Fruit fly (Drosophila melanogaster) whole organism, prepupa: ENCODE measurements around the gene Hmgcl.

ENCODE experiments used
- CG11762 ChIP-seq: fragments of 200-800 bp; sonication (Bioruptor generic); optimal IDR thresholded peaks from 3 replicates; lab custom pipeline; 2016; ENCODE audit warnings: missing biosample characterization, missing genetic modification characterization; ENCODE audit not compliant: insufficient read depth
- CG32006 ChIP-seq: fragments of 200-800 bp; sonication (Bioruptor generic); optimal IDR thresholded peaks from 3 replicates; lab custom pipeline; 2017; ENCODE audit warnings: missing biosample characterization, mild to moderate bottlenecking, missing genetic modification characterization
- CG4318 ChIP-seq: fragments of 200-800 bp; sonication (Bioruptor generic); optimal IDR thresholded peaks from 3 replicates; lab custom pipeline; 2017; ENCODE audit warnings: missing biosample characterization, mild to moderate bottlenecking, missing genetic modification characterization
- CG6854 ChIP-seq: fragments of 200-800 bp; sonication (Bioruptor generic); optimal IDR thresholded peaks from 2 replicates; lab custom pipeline; 2017; ENCODE audit warnings: missing biosample characterization, mild to moderate bottlenecking, missing genetic modification characterization
- CG8319 ChIP-seq: fragments of 200-800 bp; sonication (Bioruptor generic); optimal IDR thresholded peaks from 3 replicates; lab custom pipeline; 2016; ENCODE audit warnings: missing biosample characterization, missing genetic modification characterization
- Eip93F ChIP-seq: fragments of 200-800 bp; sonication (Bioruptor generic); optimal IDR thresholded peaks from 2 replicates; lab custom pipeline; 2016; ENCODE audit warnings: missing biosample characterization, mild to moderate bottlenecking, missing genetic modification characterization
- Gug ChIP-seq: fragments of 200-800 bp; sonication (Bioruptor generic); IDR thresholded peaks from 2 replicates; pipeline ENCODE4 v1.3.6; 2022; ENCODE audit warnings: missing biosample characterization, missing genetic modification characterization
- Met ChIP-seq: fragments of 200-800 bp; sonication (Bioruptor generic); optimal IDR thresholded peaks from 3 replicates; lab custom pipeline; 2016; ENCODE audit warnings: missing biosample characterization, missing genetic modification characterization
- OdsH ChIP-seq: fragments of 200-800 bp; sonication (Bioruptor generic); optimal IDR thresholded peaks from 3 replicates; lab custom pipeline; 2016; ENCODE audit warnings: missing biosample characterization, missing genetic modification characterization
- fd59A ChIP-seq: fragments of 200-800 bp; sonication (Bioruptor generic); optimal IDR thresholded peaks from 2 replicates; lab custom pipeline; 2017; ENCODE audit warnings: missing biosample characterization, mild to moderate bottlenecking, missing genetic modification characterization, missing genetic modification reagents
- fd85E ChIP-seq: fragments of 200-800 bp; sonication (Bioruptor generic); optimal IDR thresholded peaks from 3 replicates; lab custom pipeline; 2016; ENCODE audit warnings: missing biosample characterization, missing genetic modification characterization

DNA sequence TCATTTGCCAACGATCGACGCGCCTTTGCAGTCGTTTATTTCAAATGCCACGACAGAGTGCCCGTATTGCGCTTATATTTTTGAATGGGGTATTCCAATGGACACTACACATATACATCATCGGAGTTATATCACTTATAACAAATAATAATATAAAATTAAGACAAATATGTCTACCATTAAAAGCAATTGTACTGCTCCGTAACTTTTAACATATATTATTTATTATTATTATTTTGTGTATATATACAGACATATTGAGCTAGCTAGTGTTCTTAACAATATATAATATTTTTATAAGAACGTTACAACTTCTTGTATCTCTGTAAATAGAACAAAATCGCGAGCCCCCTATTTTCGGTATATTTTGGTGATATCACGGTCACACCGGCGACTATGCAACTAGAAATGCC, 3.9 kb downstream of the Hmgcl start, which contains the start of the genes sip2 and Coprox:
- TF ChIP-seq Eip93F: peak; percentile 13
- TF ChIP-seq CG11762 (GFP tag; lab: Kevin White, UChicago): no peak
- TF ChIP-seq CG32006 (GFP tag; lab: Kevin White, UChicago): no peak
- no peak for TF ChIP-seq CG4318 (GFP tag; lab: Kevin White, UChicago)
- TF ChIP-seq OdsH: no peak
- no peak for TF ChIP-seq fd85E (GFP tag; lab: Kevin White, UChicago)
- TF ChIP-seq Gug (GFP tag; lab: Robert Waterston, UW): peak; percentile 22; the same call in 1 of the 2 replicates
- no peak for TF ChIP-seq CG6854 (GFP tag; lab: Kevin White, UChicago)
- TF ChIP-seq CG8319 (GFP tag; lab: Kevin White, UChicago): no peak
- TF ChIP-seq Met (GFP tag; lab: Kevin White, UChicago): no peak
- no peak for TF ChIP-seq fd59A (GFP tag; lab: Kevin White, UChicago)
